Fruit fly (Drosophila melanogaster) whole organism, embryonic: Measurements from ENCODE around the gene CG13675.

Experiments
- ATbp ChIP-seq: fragments of 200-800 bp; sonication (Bioruptor generic); optimal IDR thresholded peaks from 2 replicates; lab custom pipeline; 2017; ENCODE audit warnings: missing biosample characterization, mild to moderate bottlenecking, missing genetic modification characterization, missing genetic modification reagents
- CG10267 ChIP-seq: fragments of 200-800 bp; sonication (Bioruptor generic); optimal IDR thresholded peaks from 2 replicates; lab custom pipeline; 2018; ENCODE audit warnings: missing biosample characterization, mild to moderate bottlenecking, missing genetic modification characterization, moderate library complexity
- CG10274 ChIP-seq: fragments of 200-800 bp; sonication (Bioruptor generic); optimal IDR thresholded peaks from 3 replicates; lab custom pipeline; 2017; ENCODE audit warnings: missing biosample characterization, mild to moderate bottlenecking, missing genetic modification characterization
- CG10565 ChIP-seq: fragments of 200-800 bp; sonication (Bioruptor generic); optimal IDR thresholded peaks from 3 replicates; lab custom pipeline; 2016; ENCODE audit warnings: missing biosample characterization, mild to moderate bottlenecking, missing genetic modification characterization
- CG12659 ChIP-seq: fragments of 200-800 bp; sonication (Bioruptor generic); optimal IDR thresholded peaks from 3 replicates; lab custom pipeline; 2017; ENCODE audit warnings: mild to moderate bottlenecking, missing biosample characterization, missing genetic modification reagents, missing genetic modification characterization
- CG15011 ChIP-seq: fragments of 200-800 bp; sonication (Bioruptor generic); optimal IDR thresholded peaks from 3 replicates; lab custom pipeline; 2018; ENCODE audit warnings: missing biosample characterization, mild to moderate bottlenecking, missing genetic modification characterization
- CG15073 ChIP-seq: fragments of 200-800 bp; sonication (Bioruptor generic); optimal IDR thresholded peaks from 2 replicates; lab custom pipeline; 2016; ENCODE audit warnings: missing biosample characterization, missing genetic modification characterization
- CG18011 ChIP-seq: fragments of 200-800 bp; sonication (Bioruptor generic); optimal IDR thresholded peaks from 2 replicates; lab custom pipeline; 2017; ENCODE audit warnings: missing biosample characterization, missing genetic modification characterization, mild to moderate bottlenecking, moderate library complexity, missing genotype
- CG2116 ChIP-seq: fragments of 200-800 bp; sonication (Bioruptor generic); optimal IDR thresholded peaks from 3 replicates; lab custom pipeline; 2018; ENCODE audit warnings: missing biosample characterization, mild to moderate bottlenecking, missing genetic modification characterization
- CG31365 ChIP-seq: fragments of 200-800 bp; sonication (Bioruptor generic); optimal IDR thresholded peaks from 2 replicates; lab custom pipeline; 2018; ENCODE audit warnings: missing biosample characterization, mild to moderate bottlenecking, missing genetic modification characterization
- CG31388 ChIP-seq: fragments of 200-800 bp; sonication (Bioruptor generic); optimal IDR thresholded peaks from 2 replicates; lab custom pipeline; 2016; ENCODE audit warnings: missing biosample characterization, missing genetic modification characterization
- CG3407 ChIP-seq: fragments of 200-800 bp; sonication (Bioruptor generic); optimal IDR thresholded peaks from 2 replicates; lab custom pipeline; 2018; ENCODE audit warnings: missing biosample characterization, mild to moderate bottlenecking, missing genetic modification characterization
- CG4617 ChIP-seq: fragments of 200-800 bp; sonication (Bioruptor generic); optimal IDR thresholded peaks from 3 replicates; lab custom pipeline; 2016; ENCODE audit warnings: missing biosample characterization, missing genetic modification characterization, borderline replicate concordance
- CG7372 ChIP-seq: fragments of 200-800 bp; sonication (Bioruptor generic); IDR thresholded peaks from 2 replicates; pipeline ENCODE4 v1.3.6; 2022; ENCODE audit warnings: missing biosample characterization, missing genetic modification characterization
- CG7745 ChIP-seq: fragments of 200-800 bp; sonication (Bioruptor generic); optimal IDR thresholded peaks from 2 replicates; lab custom pipeline; 2018; ENCODE audit warnings: missing biosample characterization, mild to moderate bottlenecking, missing genetic modification characterization, moderate library complexity
- CG7928 ChIP-seq: fragments of 200-800 bp; sonication (Bioruptor generic); optimal IDR thresholded peaks from 2 replicates; lab custom pipeline; 2017; ENCODE audit warnings: missing biosample characterization, mild to moderate bottlenecking, missing genetic modification characterization
- CrebB ChIP-seq: fragments of 200-800 bp; sonication (Bioruptor generic); optimal IDR thresholded peaks from 3 replicates; lab custom pipeline; 2018; ENCODE audit warnings: missing biosample characterization, mild to moderate bottlenecking, missing genetic modification characterization
- Dp ChIP-seq: fragments of 200-800 bp; sonication (Bioruptor generic); optimal IDR thresholded peaks from 2 replicates; lab custom pipeline; 2018; ENCODE audit warnings: missing biosample characterization, mild to moderate bottlenecking, missing genetic modification characterization, moderate library complexity
- Dref ChIP-seq: fragments of 200-800 bp; sonication (Bioruptor generic); IDR thresholded peaks from 2 replicates; pipeline ENCODE4 v1.3.6; 2022; ENCODE audit warnings: missing biosample characterization, missing genetic modification characterization
- E2f2 ChIP-seq: fragments of 200-800 bp; sonication (Bioruptor generic); IDR thresholded peaks from 2 replicates; pipeline ENCODE4 v1.3.6; 2022; ENCODE audit warnings: missing biosample characterization, missing genetic modification characterization
- HmgZ ChIP-seq: fragments of 200-800 bp; sonication (Bioruptor generic); optimal IDR thresholded peaks from 2 replicates; lab custom pipeline; 2018; ENCODE audit warnings: missing biosample characterization, mild to moderate bottlenecking, missing genetic modification characterization
- Hr51 ChIP-seq, 2 experiments: fragments of 200-800 bp; sonication (Bioruptor generic); optimal IDR thresholded peaks; 2 replicates in 1 of 2; 3 replicates in 1 of 2; lab custom pipeline; 2016 to 2018; ENCODE audit warnings: missing biosample characterization in 2 of 2, missing genetic modification characterization in 2 of 2, mild to moderate bottlenecking in 1 of 2, moderate library complexity in 1 of 2
- MBD-R2 ChIP-seq: fragments of 200-800 bp; sonication (Bioruptor generic); IDR thresholded peaks from 2 replicates; pipeline ENCODE4 v1.3.6; 2022; ENCODE audit warnings: missing biosample characterization, missing genetic modification characterization
- Med ChIP-seq: fragments of 200-800 bp; sonication (Bioruptor generic); peaks from one replicate; lab custom pipeline; 2016; ENCODE audit warnings: missing biosample characterization, missing genetic modification characterization, mild to moderate bottlenecking, inconsistent platforms, moderate library complexity
- Pdp1 ChIP-seq, 2 experiments: fragments of 200-800 bp; sonication (Bioruptor generic); optimal IDR thresholded peaks; 3 replicates each; lab custom pipeline; 2016; ENCODE audit warnings: missing biosample characterization in 2 of 2, missing genetic modification characterization in 2 of 2, mild to moderate bottlenecking in 1 of 2, moderate library complexity in 1 of 2
- Vsx1 ChIP-seq: fragments of 200-800 bp; sonication (Bioruptor generic); optimal IDR thresholded peaks from 2 replicates; lab custom pipeline; 2017; ENCODE audit warnings: missing biosample characterization, mild to moderate bottlenecking, missing genetic modification characterization, missing genetic modification reagents
- amos ChIP-seq: fragments of 200-800 bp; sonication (Bioruptor generic); IDR thresholded peaks from 2 replicates; pipeline ENCODE4 v1.3.6; 2022; ENCODE audit warnings: missing biosample characterization, missing genetic modification characterization; ENCODE audit not compliant: partially characterized antibody
- ato ChIP-seq: fragments of 200-800 bp; sonication (Bioruptor generic); IDR thresholded peaks from 2 replicates; pipeline ENCODE4 v1.3.6; 2022; ENCODE audit warnings: missing biosample characterization, missing genetic modification characterization; ENCODE audit not compliant: partially characterized antibody
- bab2 ChIP-seq: fragments of 200-800 bp; sonication (Bioruptor generic); optimal IDR thresholded peaks from 2 replicates; lab custom pipeline; 2016; ENCODE audit warnings: missing biosample characterization, missing genetic modification characterization
- bigmax ChIP-seq: fragments of 200-800 bp; sonication (Bioruptor generic); optimal IDR thresholded peaks from 2 replicates; lab custom pipeline; 2018; ENCODE audit warnings: missing biosample characterization, mild to moderate bottlenecking, missing genetic modification characterization
- btn ChIP-seq: fragments of 200-800 bp; sonication (Bioruptor generic); optimal IDR thresholded peaks from 2 replicates; lab custom pipeline; 2016; ENCODE audit warnings: missing biosample characterization, missing genetic modification characterization
- crp ChIP-seq, 2 experiments: fragments of 200-800 bp; sonication (Bioruptor generic); optimal IDR thresholded peaks; 2 replicates in 1 of 2; 3 replicates in 1 of 2; lab custom pipeline; 2017; ENCODE audit warnings: missing biosample characterization in 2 of 2, missing genetic modification characterization in 2 of 2, mild to moderate bottlenecking in 1 of 2, moderate library complexity in 1 of 2
- da ChIP-seq: fragments of 200-800 bp; sonication (Bioruptor generic); optimal IDR thresholded peaks from 2 replicates; lab custom pipeline; 2016; ENCODE audit warnings: missing biosample characterization, missing genetic modification characterization
- esg ChIP-seq: fragments of 200-800 bp; sonication (Bioruptor generic); conservative IDR thresholded peaks from 2 replicates; pipeline ENCODE4 v1.3.6; 2022; ENCODE audit warnings: missing biosample characterization, missing genetic modification characterization
- her ChIP-seq: fragments of 200-800 bp; sonication (Bioruptor generic); optimal IDR thresholded peaks from 2 replicates; lab custom pipeline; 2016; ENCODE audit warnings: missing biosample characterization, missing genetic modification characterization
- hth ChIP-seq: fragments of >200 bp; optimal IDR thresholded peaks from 2 replicates; lab custom pipeline; 2017; ENCODE audit warnings: inconsistent platforms
- ind ChIP-seq: fragments of 200-800 bp; sonication (Bioruptor generic); optimal IDR thresholded peaks from 3 replicates; lab custom pipeline; 2016; ENCODE audit warnings: missing biosample characterization, missing genetic modification characterization
- pho ChIP-seq: fragments of 200-800 bp; sonication (Bioruptor generic); optimal IDR thresholded peaks from 2 replicates; lab custom pipeline; 2016; ENCODE audit warnings: missing biosample characterization, missing genetic modification characterization
- prd ChIP-seq, 3 experiments: fragments of >200 bp in 2 of 3; fragments of 200-800 bp in 1 of 3; sonication (Bioruptor generic) in 1 of 3; optimal IDR thresholded peaks in 2 of 3; IDR thresholded peaks in 1 of 3; 2 replicates in 2 of 3; 3 replicates in 1 of 3; pipeline versions ENCODE4 v1.3.6 to Lab custom; 2017 to 2022; ENCODE audit warnings: missing biosample characterization in 1 of 3, missing genetic modification characterization in 1 of 3
- pzg ChIP-seq: fragments of 200-800 bp; sonication (Bioruptor generic); optimal IDR thresholded peaks from 3 replicates; lab custom pipeline; 2018; ENCODE audit warnings: missing biosample characterization, mild to moderate bottlenecking, missing genetic modification characterization, moderate library complexity
- row ChIP-seq: fragments of 200-800 bp; sonication (Bioruptor generic); IDR thresholded peaks from 3 replicates; pipeline ENCODE4 v1.3.6; 2022; ENCODE audit warnings: missing biosample characterization, missing genetic modification characterization
- sens ChIP-seq: fragments of 200-800 bp; sonication (Bioruptor generic); peaks from one replicate; lab custom pipeline; 2016; ENCODE audit warnings: missing biosample characterization, missing genetic modification characterization
- slbo ChIP-seq: fragments of 200-800 bp; sonication (Bioruptor generic); IDR thresholded peaks from 2 replicates; pipeline ENCODE4 v1.3.6; 2022; ENCODE audit warnings: missing biosample characterization, missing genetic modification characterization
- slp2 ChIP-seq: fragments of 200-800 bp; sonication (Bioruptor generic); optimal IDR thresholded peaks from 2 replicates; lab custom pipeline; 2016; ENCODE audit warnings: missing biosample characterization, missing genetic modification characterization
- stwl ChIP-seq: fragments of 200-800 bp; sonication (Bioruptor generic); optimal IDR thresholded peaks from 3 replicates; lab custom pipeline; 2018; ENCODE audit warnings: missing biosample characterization, mild to moderate bottlenecking, missing genetic modification characterization, moderate library complexity
- yki ChIP-seq: fragments of >200 bp; optimal IDR thresholded peaks from 3 replicates; lab custom pipeline; 2018
- zen ChIP-seq: fragments of 200-800 bp; sonication (Bioruptor generic); optimal IDR thresholded peaks from 3 replicates; lab custom pipeline; 2018; ENCODE audit warnings: missing biosample characterization, mild to moderate bottlenecking, missing genetic modification characterization, moderate library complexity

CG13675 gene

DNA sequence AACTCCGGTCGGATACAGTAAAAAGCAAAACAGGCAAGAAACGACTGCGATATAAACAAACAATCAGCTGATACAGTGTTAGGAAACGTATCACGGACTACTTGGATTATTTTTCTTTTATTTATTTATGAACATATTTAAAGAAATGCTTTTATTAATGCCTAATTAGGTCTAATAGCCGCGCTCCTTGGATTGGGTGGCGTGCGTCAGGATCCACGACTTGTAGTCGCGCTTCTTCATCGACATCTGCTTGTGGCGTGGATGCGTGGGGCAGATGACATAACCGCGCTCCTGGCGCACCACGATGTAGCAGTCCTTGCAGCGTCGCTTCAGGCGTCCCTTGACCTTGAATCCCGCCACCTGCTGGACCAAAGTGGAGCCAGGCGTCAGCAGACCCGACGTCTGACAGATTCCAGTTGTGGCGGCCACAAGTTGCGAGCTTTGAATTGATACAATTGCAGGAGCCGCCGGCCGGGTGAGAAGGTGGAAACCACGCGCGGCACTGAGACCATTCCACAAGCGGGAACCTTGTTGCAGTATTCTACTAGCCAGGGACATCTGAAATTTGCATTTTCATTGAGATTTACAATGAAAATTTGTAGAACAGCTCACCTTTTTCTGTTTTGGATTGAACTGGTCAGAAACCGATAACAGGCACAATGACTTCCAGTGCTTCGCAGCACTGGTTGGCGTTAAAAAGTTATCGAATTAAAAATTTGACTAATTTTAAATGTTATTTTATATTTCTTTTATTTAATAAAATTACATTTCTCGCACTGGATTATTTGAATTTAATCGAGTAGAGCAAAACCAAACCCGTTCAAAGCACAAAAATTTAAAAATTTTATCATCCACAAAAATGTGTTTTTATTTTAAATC, 40.6 kb downstream of the CG13675 start, which contains the start of the genes CG7550 and mRpL36:
TSS of gene CG7550 (minus strand) at position 51 of the 879 bp plus-strand sequence.
TSS of gene mRpL36 (minus strand) at position 652 of the 879 bp plus-strand sequence.
- TF ChIP-seq CG15073 (GFP tag; lab: Kevin White, UChicago) = no peak
- no peak for TF ChIP-seq her
- TF ChIP-seq pho = no peak
- TF ChIP-seq CG10267 (tag; lab: Kevin White, UChicago) = peak; percentile 67
- peak; percentile 10 for TF ChIP-seq pzg (GFP tag; lab: Kevin White, UChicago)
- peak; percentile 28 for TF ChIP-seq sens (GFP tag; lab: Kevin White, UChicago)
- no peak for TF ChIP-seq yki (lab: Kevin White, UChicago)
- TF ChIP-seq esg = no peak
- peak; percentile 68 for TF ChIP-seq Dref (GFP tag; lab: Robert Waterston, UW)
- no peak for TF ChIP-seq CG7372
- TF ChIP-seq E2f2 (GFP tag; lab: Robert Waterston, UW) = peak; percentile 55; the same call in 1 of the 2 replicates
- peak; percentile 21 for TF ChIP-seq CG2116 (GFP tag; lab: Kevin White, UChicago)
- TF ChIP-seq CG18011 (GFP tag; lab: Kevin White, UChicago) = no peak
- peak in 1 of 2 experiments; percentile 13 for TF ChIP-seq Hr51 (GFP tag; optimal IDR thresholded peaks at IDR 0.05; lab: Kevin White, UChicago)
- no peak for TF ChIP-seq ato (GFP tag; lab: Robert Waterston, UW)
- TF ChIP-seq ind (GFP tag; lab: Kevin White, UChicago) = no peak
- no peak for TF ChIP-seq CG10274 (GFP tag; lab: Kevin White, UChicago)
- TF ChIP-seq hth = no peak
- no peak for TF ChIP-seq bigmax (GFP tag; lab: Kevin White, UChicago)
- TF ChIP-seq row (GFP tag; lab: Robert Waterston, UW) = 0 out of 3 replicates have a peak, but pooled peaks have one; percentile 10
- TF ChIP-seq da (GFP tag; lab: Kevin White, UChicago) = no peak
- 0 out of 2 replicates have a peak, but pooled peaks have one; percentile 6 for TF ChIP-seq amos (GFP tag; lab: Robert Waterston, UW)
- no peak for TF ChIP-seq CG7928 (GFP tag; lab: Kevin White, UChicago)
- TF ChIP-seq CG31388 (GFP tag; lab: Kevin White, UChicago) = no peak
- TF ChIP-seq Pdp1 (GFP tag; optimal IDR thresholded peaks at IDR 0.05; lab: Kevin White, UChicago) = peak in 1 of 2 experiments; percentile 91
- no peak for TF ChIP-seq CG31365 (tag; lab: Kevin White, UChicago)
- TF ChIP-seq slp2 = peak; percentile 1
- TF ChIP-seq zen (tag; lab: Kevin White, UChicago) = no peak
- peak; percentile 48; the same call in 1 of the 2 replicates for TF ChIP-seq MBD-R2 (GFP tag; lab: Robert Waterston, UW)
- TF ChIP-seq Dp (GFP tag; lab: Kevin White, UChicago) = peak; percentile 47
- peak in 1 of 2 experiments; percentile 67 for TF ChIP-seq crp (GFP tag; optimal IDR thresholded peaks at IDR 0.05; lab: Kevin White, UChicago)
- no peak for TF ChIP-seq Vsx1
- TF ChIP-seq CG7745 = no peak
- no peak for TF ChIP-seq btn
- TF ChIP-seq CG10565 (GFP tag; lab: Kevin White, UChicago) = no peak
- TF ChIP-seq ATbp (GFP tag; lab: Kevin White, UChicago) = no peak
- TF ChIP-seq CG15011 (GFP tag; lab: Kevin White, UChicago) = no peak
- no peak for TF ChIP-seq bab2 (GFP tag; lab: Kevin White, UChicago)
- TF ChIP-seq stwl = peak; percentile 20
- no peak for TF ChIP-seq prd (optimal IDR thresholded peaks at IDR 0.05; lab: Kevin White, UChicago)
- TF ChIP-seq prd (GFP tag; IDR thresholded peaks at IDR 0.05; lab: Robert Waterston, UW) = 0 out of 3 replicates have a peak, but pooled peaks have one; percentile 16
- TF ChIP-seq Med = peak; percentile 55
- no peak for TF ChIP-seq CG4617
- no peak for TF ChIP-seq CrebB (tag; lab: Kevin White, UChicago)
- TF ChIP-seq CG3407 (GFP tag; lab: Kevin White, UChicago) = no peak
- peak; percentile 24 for TF ChIP-seq CG12659
- TF ChIP-seq slbo (GFP tag; lab: Robert Waterston, UW) = 0 out of 2 replicates have a peak, but pooled peaks have one; percentile 41
- TF ChIP-seq HmgZ (tag; lab: Kevin White, UChicago) = no peak
